Fruit fly (Drosophila melanogaster) ovary, adult (tissue): Measurements from ENCODE around the gene CG32551.

Source experiments
- CG17801 ChIP-seq: fragments of 200-800 bp; optimal IDR thresholded peaks from 2 replicates; lab custom pipeline; 2019; ENCODE audit warnings: missing biosample characterization, mild to moderate bottlenecking, missing genetic modification characterization, moderate library complexity; ENCODE audit not compliant: partially characterized antibody

The CG32551 gene

dm6 chrX:18438568-18438967, at the start of gene CG32551:
Gene CG32551 (plus strand): TSS chrX:18438868.
- TF ChIP-seq CG17801: no peak

dm6 chrX:18395157-18395556, 43.5 kb upstream of the CG32551 start:
- no peak for TF ChIP-seq CG17801

- no peak for TF ChIP-seq CG17801
These were observed 38.7 kb upstream of the CG32551 start, which contains the start of gene CG34328 for dm6 chrX:18399965-18400364. Gene CG34328 (minus strand): TSS chrX:18400065.

- TF ChIP-seq CG17801: no peak
These were observed 36.1 kb upstream of the CG32551 start for dm6 chrX:18402564-18402963.

- no peak for TF ChIP-seq CG17801
These were observed 34.5 kb upstream of the CG32551 start for dm6 chrX:18404150-18404631.

dm6 chrX:18404632-18405238, 33.9 kb upstream of the CG32551 start:
- no peak for TF ChIP-seq CG17801

- TF ChIP-seq CG17801: no peak
These were observed 33.1 kb upstream of the CG32551 start for dm6 chrX:18405567-18406059.

dm6 chrX:18406593-18407393, 31.9 kb upstream of the CG32551 start:
- no peak for TF ChIP-seq CG17801

dm6 chrX:18407394-18407721, 31.3 kb upstream of the CG32551 start:
- TF ChIP-seq CG17801: peak; percentile 47

- no peak for TF ChIP-seq CG17801
These were observed 29.2 kb upstream of the CG32551 start for dm6 chrX:18409449-18409848.

- TF ChIP-seq CG17801: no peak
These were observed 28.7 kb upstream of the CG32551 start, which contains the start of gene Nt5b for dm6 chrX:18409938-18410337. Gene Nt5b (minus strand): TSS chrX:18410144.

dm6 chrX:18415115-18415514, 23.6 kb upstream of the CG32551 start, which contains the start of gene CG15056:
Gene CG15056 (plus strand): TSS chrX:18415415.
- no peak for TF ChIP-seq CG17801

dm6 chrX:18422112-18422511, 16.6 kb upstream of the CG32551 start, which contains the start of gene CG42323:
Gene CG42323 (plus strand): TSS chrX:18422413.
- TF ChIP-seq CG17801: no peak

dm6 chrX:18437190-18437589, 1.5 kb upstream of the CG32551 start, which contains the start of gene CG6290:
Gene CG6290 (plus strand): TSS chrX:18437490.
- TF ChIP-seq CG17801: no peak

- no peak for TF ChIP-seq CG17801
These were observed 699 bp downstream of the CG32551 start, which contains the start of gene CG43841 for dm6 chrX:18439367-18439766. Gene CG43841 (plus strand): TSS chrX:18439667.

dm6 chrX:18440481-18440880, 1.8 kb downstream of the CG32551 start, which contains the start of gene CG32548:
Gene CG32548 (minus strand): TSS chrX:18440581.
- TF ChIP-seq CG17801: no peak

dm6 chrX:18452717-18453116, 14.0 kb downstream of the CG32551 start:
- TF ChIP-seq CG17801: no peak
